Worm (Caenorhabditis elegans) whole organism, young adult: ENCODE data around the gene tat-2.

ENCODE experiments used
- F39B2.1 ChIP-seq: fragments of 200-800 bp; sonication (Bioruptor generic); IDR thresholded peaks from 2 replicates; pipeline ENCODE4 v1.3.6; 2022; ENCODE audit warnings: missing genetic modification reagents, missing genetic modification characterization, missing compliant biosample characterization
- Y56A3A.18 ChIP-seq: fragments of 200-800 bp; sonication (Bioruptor generic); IDR thresholded peaks from 2 replicates; pipeline ENCODE4 v1.3.6; 2022; ENCODE audit warnings: missing genetic modification reagents, missing genetic modification characterization, missing compliant biosample characterization
- Y67H2A.10 ChIP-seq: fragments of 200-800 bp; sonication (Bioruptor generic); conservative IDR thresholded peaks from 2 replicates; pipeline ENCODE4 v1.3.6; 2022; ENCODE audit warnings: missing genetic modification reagents, missing genetic modification characterization, missing compliant biosample characterization
- ZK185.1 ChIP-seq: sonication (generic microtip); optimal IDR thresholded peaks from 2 replicates; lab custom pipeline; 2016; ENCODE audit warnings: mild to moderate bottlenecking, missing genetic modification characterization, missing compliant biosample characterization; ENCODE audit not compliant: poor library complexity, severe bottlenecking
- dpl-1 ChIP-seq: fragments of 150-350 bp; optimal IDR thresholded peaks from 2 replicates; lab custom pipeline; 2014; ENCODE audit warnings: missing biosample characterization, missing genetic modification reagents, missing genetic modification characterization
- lir-1 ChIP-seq: fragments of 200-800 bp; sonication (Bioruptor generic); conservative IDR thresholded peaks from 2 replicates; pipeline ENCODE4 v1.3.6; 2022; ENCODE audit warnings: missing genetic modification reagents, missing genetic modification characterization, missing compliant biosample characterization
- nhr-90 ChIP-seq: sonication (generic microtip); optimal IDR thresholded peaks from 2 replicates; lab custom pipeline; 2016; ENCODE audit warnings: missing genotype, mild to moderate bottlenecking, missing genetic modification characterization, missing compliant biosample characterization
- repo-1 ChIP-seq: sonication (generic microtip); optimal IDR thresholded peaks from 2 replicates; lab custom pipeline; 2017; ENCODE audit warnings: mild to moderate bottlenecking, missing genetic modification characterization, missing compliant biosample characterization
- sea-2 ChIP-seq: fragments of 200-800 bp; sonication (Bioruptor generic); IDR thresholded peaks from 2 replicates; pipeline ENCODE4 v1.3.6; 2022; ENCODE audit warnings: missing genetic modification characterization, missing compliant biosample characterization
- unc-130 ChIP-seq: sonication (generic microtip); optimal IDR thresholded peaks from 2 replicates; lab custom pipeline; 2016; ENCODE audit warnings: missing genetic modification reagents, missing genetic modification characterization, missing compliant biosample characterization
- unc-62 ChIP-seq: fragments of 150-350 bp; optimal IDR thresholded peaks from 2 replicates; lab custom pipeline; 2014; ENCODE audit warnings: missing biosample characterization, missing genetic modification reagents, missing genetic modification characterization

DNA sequence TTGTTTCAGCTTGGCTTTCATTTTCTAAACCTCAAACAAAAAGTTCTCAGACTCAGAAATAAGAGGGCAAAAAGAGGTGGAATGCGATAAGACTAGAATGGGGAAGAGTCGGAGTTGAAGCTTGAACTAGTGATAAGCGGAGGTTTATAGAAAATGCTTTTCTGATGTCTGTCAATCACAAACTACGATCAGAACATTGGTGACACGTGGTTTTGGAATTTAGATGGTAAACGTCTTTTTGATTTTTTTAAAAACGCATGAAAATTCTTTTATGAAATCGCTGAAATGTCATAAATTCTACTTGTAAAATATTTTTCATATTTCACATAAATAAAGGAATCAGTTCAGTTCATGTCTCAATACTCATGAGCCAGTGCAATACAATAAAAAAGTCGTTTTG lies 25.6 kb downstream of the tat-2 start, which contains the start of gene H06H21.8:
- no peak for TF ChIP-seq unc-62 (GFP tag; lab: Kevin White, UChicago)
- TF ChIP-seq lir-1 (GFP tag; lab: Robert Waterston, UW): no peak
- no peak for TF ChIP-seq F39B2.1
- TF ChIP-seq ZK185.1 (tag; lab: Kevin White, UChicago): no peak
- TF ChIP-seq sea-2: no peak
- no peak for TF ChIP-seq dpl-1 (GFP tag; lab: Kevin White, UChicago)
- no peak for TF ChIP-seq nhr-90 (tag; lab: Kevin White, UChicago)
- TF ChIP-seq repo-1: no peak
- no peak for TF ChIP-seq Y67H2A.10 (GFP tag; lab: Robert Waterston, UW)
- no peak for TF ChIP-seq unc-130 (GFP tag; lab: Kevin White, UChicago)
- 0 out of 2 replicates have a peak, but pooled peaks have one; percentile 46 for TF ChIP-seq Y56A3A.18 (GFP tag; lab: Robert Waterston, UW)
